Worm (Caenorhabditis elegans): Measurements from ENCODE around the gene F28A12.10.

DNA sequence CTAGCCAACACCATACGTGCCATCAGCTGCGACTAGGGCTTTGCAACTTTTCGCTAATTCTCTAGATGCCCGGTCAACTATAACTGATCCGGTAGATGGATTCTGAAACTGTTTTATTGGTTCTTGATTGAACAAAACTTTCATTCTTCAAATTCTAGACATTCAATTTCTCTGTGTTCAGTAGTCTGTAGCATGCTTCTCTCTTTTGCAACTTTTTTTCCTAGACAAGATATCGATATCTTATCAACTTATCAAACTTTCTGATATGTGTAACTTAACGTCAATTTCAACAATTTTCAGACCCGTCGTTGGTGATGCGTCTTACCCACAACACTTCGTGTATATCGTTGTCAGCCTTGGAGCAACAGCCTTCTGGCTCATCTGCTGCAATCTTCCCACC is 28.2 kb upstream of the F28A12.10 start, which contains the start of gene ZC190.4:
- no peak for TF ChIP-seq med-1 (GFP tag; optimal IDR thresholded peaks at IDR 0.05; ENCODE audit: insufficient read depth)
- no peak for TF ChIP-seq T22C8.4 (GFP tag; IDR thresholded peaks at IDR 0.05)
- no peak for TF ChIP-seq tab-1 (GFP tag; IDR thresholded peaks at IDR 0.05)
